Worm (Caenorhabditis elegans) whole organism, L2 larva: ENCODE results near the gene W09D6.1.

Experiments used
- C34F6.9 ChIP-seq: fragments of 150-350 bp; optimal IDR thresholded peaks from 2 replicates; lab custom pipeline; 2014; ENCODE audit warnings: missing biosample characterization, missing genetic modification characterization
- F13H6.1 ChIP-seq: sonication (generic microtip); optimal IDR thresholded peaks from 2 replicates; lab custom pipeline; 2016; ENCODE audit warnings: missing genetic modification characterization, missing compliant biosample characterization
- Y55F3AM.14 ChIP-seq: fragments of 200-800 bp; sonication (Bioruptor generic); optimal IDR thresholded peaks from 2 replicates; lab custom pipeline; 2018; ENCODE audit warnings: mild to moderate bottlenecking, missing genetic modification characterization, missing compliant biosample characterization
- ZK546.5 ChIP-seq: sonication (generic microtip); optimal IDR thresholded peaks from 2 replicates; lab custom pipeline; 2017; ENCODE audit warnings: missing biosample characterization, missing genetic modification characterization
- aly-2 ChIP-seq: fragments of 150-350 bp; optimal IDR thresholded peaks from 2 replicates; lab custom pipeline; 2014; ENCODE audit warnings: missing biosample characterization, missing genetic modification characterization
- blmp-1 ChIP-seq: sonication (generic microtip); optimal IDR thresholded peaks from 2 replicates; lab custom pipeline; 2017; ENCODE audit warnings: missing genetic modification characterization, mild to moderate bottlenecking, missing compliant biosample characterization, antibody characterized with exemption, moderate library complexity; ENCODE audit not compliant: insufficient read depth
- crh-2 ChIP-seq: sonication (generic microtip); optimal IDR thresholded peaks from 2 replicates; lab custom pipeline; 2017; ENCODE audit warnings: missing biosample characterization, missing genetic modification characterization
- egl-27 ChIP-seq: sonication (generic microtip); optimal IDR thresholded peaks from 3 replicates; lab custom pipeline; 2017; ENCODE audit warnings: missing biosample characterization, missing genetic modification reagents, missing genetic modification characterization
- elt-1 ChIP-seq: fragments of 150-350 bp; optimal IDR thresholded peaks from 2 replicates; lab custom pipeline; 2014; ENCODE audit warnings: missing biosample characterization, missing genetic modification characterization
- elt-3 ChIP-seq: sonication (generic microtip); optimal IDR thresholded peaks from 2 replicates; lab custom pipeline; 2017; ENCODE audit warnings: missing biosample characterization, missing genetic modification characterization
- fos-1 ChIP-seq: fragments of 150-350 bp; optimal IDR thresholded peaks from 2 replicates; lab custom pipeline; 2014; ENCODE audit warnings: missing biosample characterization, missing genetic modification characterization
- gmeb-1 ChIP-seq: fragments of 150-350 bp; optimal IDR thresholded peaks from 2 replicates; lab custom pipeline; 2014; ENCODE audit warnings: missing biosample characterization, missing genetic modification characterization
- lin-11 ChIP-seq: fragments of 150-350 bp; sonication (generic microtip); optimal IDR thresholded peaks from 2 replicates; lab custom pipeline; 2014; ENCODE audit warnings: missing biosample characterization, missing genetic modification characterization, inconsistent platforms, mixed read lengths
- lin-39 ChIP-seq: fragments of 150-350 bp; optimal IDR thresholded peaks from 2 replicates; lab custom pipeline; 2014; ENCODE audit warnings: missing biosample characterization, missing genetic modification reagents, missing genetic modification characterization
- lsy-2 ChIP-seq, 2 experiments: fragments of 150-350 bp in 1 of 2; sonication (generic microtip) in 1 of 2; optimal IDR thresholded peaks; 2 replicates each; lab custom pipeline; 2014 to 2017; ENCODE audit warnings: missing biosample characterization in 2 of 2, missing genetic modification characterization in 2 of 2
- mab-5 ChIP-seq: fragments of 150-350 bp; optimal IDR thresholded peaks from 2 replicates; lab custom pipeline; 2014; ENCODE audit warnings: missing biosample characterization, missing genetic modification characterization
- mbf-1 ChIP-seq: sonication (generic microtip); optimal IDR thresholded peaks from 2 replicates; lab custom pipeline; 2017; ENCODE audit warnings: missing biosample characterization, missing genetic modification characterization
- nhr-10 ChIP-seq: sonication (generic microtip); optimal IDR thresholded peaks from 2 replicates; lab custom pipeline; 2017; ENCODE audit warnings: missing biosample characterization, missing genetic modification characterization
- nhr-11 ChIP-seq: fragments of 150-350 bp; optimal IDR thresholded peaks from 2 replicates; lab custom pipeline; 2014; ENCODE audit warnings: missing biosample characterization, missing genetic modification characterization
- nhr-12 ChIP-seq: fragments of 150-350 bp; optimal IDR thresholded peaks from 2 replicates; lab custom pipeline; 2014; ENCODE audit warnings: missing biosample characterization, missing genetic modification characterization
- nhr-129 ChIP-seq: fragments of 150-350 bp; optimal IDR thresholded peaks from 2 replicates; lab custom pipeline; 2014; ENCODE audit warnings: missing biosample characterization, missing genetic modification characterization
- nhr-21 ChIP-seq: fragments of 150-350 bp; optimal IDR thresholded peaks from 2 replicates; lab custom pipeline; 2014; ENCODE audit warnings: missing biosample characterization, missing genetic modification characterization
- nhr-23 ChIP-seq: fragments of 150-350 bp; optimal IDR thresholded peaks from 2 replicates; lab custom pipeline; 2014; ENCODE audit warnings: missing biosample characterization, missing genetic modification reagents, missing genetic modification characterization
- nhr-237 ChIP-seq: fragments of 150-350 bp; optimal IDR thresholded peaks from 2 replicates; lab custom pipeline; 2014; ENCODE audit warnings: missing biosample characterization, missing genetic modification characterization
- nhr-25 ChIP-seq: fragments of 150-350 bp; sonication (generic microtip); optimal IDR thresholded peaks from 3 replicates; lab custom pipeline; 2014; ENCODE audit warnings: missing biosample characterization, missing genetic modification characterization
- nhr-77 ChIP-seq: fragments of 150-350 bp; optimal IDR thresholded peaks from 2 replicates; lab custom pipeline; 2014; ENCODE audit warnings: missing biosample characterization, missing genetic modification characterization
- peb-1 ChIP-seq: fragments of 150-350 bp; optimal IDR thresholded peaks from 2 replicates; lab custom pipeline; 2014; ENCODE audit warnings: missing biosample characterization, missing genetic modification characterization
- sem-4 ChIP-seq: fragments of 150-350 bp; optimal IDR thresholded peaks from 2 replicates; lab custom pipeline; 2014; ENCODE audit warnings: missing biosample characterization, missing genetic modification reagents, missing genetic modification characterization
- sma-3 ChIP-seq: sonication (generic microtip); optimal IDR thresholded peaks from 2 replicates; lab custom pipeline; 2016; ENCODE audit warnings: missing genetic modification reagents, missing genetic modification characterization, missing compliant biosample characterization
- sma-9 ChIP-seq, 2 experiments: fragments of 150-350 bp in 1 of 2; sonication (generic microtip) in 1 of 2; optimal IDR thresholded peaks; 2 replicates each; lab custom pipeline; 2014 to 2016; ENCODE audit warnings: missing genetic modification characterization in 2 of 2, mild to moderate bottlenecking in 1 of 2, missing biosample characterization in 1 of 2, missing compliant biosample characterization in 1 of 2, missing genetic modification reagents in 1 of 2, moderate library complexity in 1 of 2
- snpc-4 ChIP-seq: fragments of 150-350 bp; optimal IDR thresholded peaks from 2 replicates; lab custom pipeline; 2014; ENCODE audit warnings: missing biosample characterization, missing genetic modification characterization
- unc-39 ChIP-seq: fragments of 150-350 bp; optimal IDR thresholded peaks from 2 replicates; lab custom pipeline; 2014; ENCODE audit warnings: missing biosample characterization, missing genetic modification characterization
- unc-55 ChIP-seq: fragments of 150-350 bp; sonication (generic microtip); optimal IDR thresholded peaks from 3 replicates; lab custom pipeline; 2014; ENCODE audit warnings: missing biosample characterization, missing genetic modification reagents, missing genetic modification characterization
- unc-62 ChIP-seq: fragments of 150-350 bp; optimal IDR thresholded peaks from 2 replicates; lab custom pipeline; 2014; ENCODE audit warnings: missing biosample characterization, missing genetic modification reagents, missing genetic modification characterization
- zag-1 ChIP-seq: fragments of 150-350 bp; optimal IDR thresholded peaks from 2 replicates; lab custom pipeline; 2014; ENCODE audit warnings: missing biosample characterization, missing genetic modification characterization
- ztf-1 ChIP-seq: fragments of 200-800 bp; sonication (Bioruptor generic); conservative IDR thresholded peaks from 2 replicates; pipeline ENCODE4 v1.3.6; 2022; ENCODE audit warnings: missing genetic modification characterization, missing compliant biosample characterization
- ztf-4 ChIP-seq: fragments of 150-350 bp; optimal IDR thresholded peaks from 2 replicates; lab custom pipeline; 2014; ENCODE audit warnings: missing biosample characterization, missing genetic modification characterization

Gene W09D6.1

ce11 chrIII:11036640-11037039 is 32.0 kb upstream of the W09D6.1 start, which contains the start of gene spat-2:
TSS of gene spat-2 (plus strand) at chrIII:11036940.
- TF ChIP-seq nhr-77 (no peak), Y55F3AM.14 (GFP tag; lab: Kevin White, UChicago) (no peak), nhr-23 (tag; lab: Kevin White, UChicago) (no peak), nhr-25 (tag; lab: Kevin White, UChicago) (no peak), sem-4 (tag; lab: Kevin White, UChicago) (no peak)

DNA sequence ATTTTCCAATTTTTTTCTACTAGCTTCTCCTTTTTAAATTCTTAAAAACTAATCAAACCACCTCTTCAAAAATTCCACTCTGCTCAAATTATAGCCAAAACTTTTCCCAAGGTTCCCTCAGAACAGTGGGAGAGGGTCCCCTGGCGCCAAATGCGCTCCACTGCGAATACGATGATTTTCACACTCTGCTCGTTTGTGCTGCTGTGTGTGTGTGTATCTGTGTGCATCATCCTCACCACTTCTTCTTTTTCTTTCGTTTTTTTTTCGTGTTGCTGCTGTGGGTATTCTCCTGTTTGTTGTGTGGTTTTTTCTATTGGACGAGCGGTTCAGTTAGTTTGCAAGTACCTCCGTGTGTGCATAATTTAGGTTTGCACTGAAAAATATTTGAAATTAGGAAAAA is 29.4 kb upstream of the W09D6.1 start:
- TF ChIP-seq zag-1 (tag; lab: Kevin White, UChicago) (peak; percentile 23), nhr-129 (tag; lab: Kevin White, UChicago) (peak; percentile 68), ZK546.5 (tag; lab: Kevin White, UChicago) (no peak), C34F6.9 (tag; lab: Kevin White, UChicago) (peak; percentile 73), fos-1 (tag; lab: Kevin White, UChicago) (peak; percentile 5), unc-55 (GFP tag; lab: Kevin White, UChicago) (peak; percentile 91), snpc-4 (tag; lab: Kevin White, UChicago) (no peak), lsy-2 (tag; optimal IDR thresholded peaks at IDR 0.05; lab: Kevin White, UChicago) (peak in 1 of 2 experiments; percentile 63)

DNA sequence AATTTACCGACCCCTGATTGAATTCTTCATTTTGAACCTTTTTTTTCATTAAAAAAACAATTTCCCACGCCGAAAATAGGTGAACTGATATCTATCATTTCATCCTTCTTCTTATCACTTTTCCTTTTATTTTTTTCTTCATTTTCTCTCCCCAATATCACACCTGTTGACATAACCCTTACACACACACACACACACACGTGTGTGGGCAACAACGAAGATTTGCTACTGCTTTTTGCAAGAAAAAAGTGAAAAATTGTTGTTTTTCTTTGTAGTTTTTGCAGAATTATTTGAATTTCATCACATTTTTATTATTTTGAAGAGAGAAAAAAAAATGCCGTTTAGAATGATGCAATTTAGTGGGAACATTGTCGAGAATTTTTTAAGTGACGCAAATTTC is 28.0 kb upstream of the W09D6.1 start:
- TF ChIP-seq nhr-129 (tag; lab: Kevin White, UChicago) (peak; percentile 12), fos-1 (tag; lab: Kevin White, UChicago) (peak; percentile 28), lsy-2 (tag; optimal IDR thresholded peaks at IDR 0.05; lab: Kevin White, UChicago) (peak in 1 of 2 experiments; percentile 6), unc-55 (GFP tag; lab: Kevin White, UChicago) (no peak), ztf-1 (no peak), blmp-1 (tag; lab: Kevin White, UChicago) (peak; percentile 2), peb-1 (tag; lab: Kevin White, UChicago) (no peak)

- TF ChIP-seq gmeb-1: no peak
These were observed 23.5 kb upstream of the W09D6.1 start for ce11 chrIII:11045196-11045595.

DNA sequence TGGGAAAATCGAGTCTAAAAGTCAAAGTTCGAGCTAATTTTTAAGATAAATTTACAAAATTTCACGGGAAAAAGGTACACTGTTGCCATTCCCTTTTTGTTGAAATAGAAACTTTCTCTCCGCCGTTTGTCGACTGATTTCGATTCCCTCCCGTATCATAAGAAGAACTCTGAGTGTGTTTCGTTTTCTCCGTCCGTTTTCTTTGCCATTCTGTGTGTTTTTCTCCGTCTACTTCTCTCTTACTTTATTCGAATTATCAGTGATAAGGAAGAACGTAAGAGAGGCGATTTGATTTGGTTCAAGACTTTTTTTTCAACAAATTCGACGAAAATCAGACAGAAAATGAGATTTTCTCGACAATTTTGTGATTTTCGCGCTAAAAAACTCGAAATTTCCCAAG is 22.1 kb upstream of the W09D6.1 start:
- peak; percentile 20 for TF ChIP-seq blmp-1 (tag; lab: Kevin White, UChicago)
- TF ChIP-seq nhr-12 (tag; lab: Kevin White, UChicago): no peak
- no peak for TF ChIP-seq nhr-11 (tag; lab: Kevin White, UChicago)
- TF ChIP-seq crh-2 (tag; lab: Kevin White, UChicago): peak; percentile 37
- TF ChIP-seq zag-1 (tag; lab: Kevin White, UChicago): no peak
- peak; percentile 84 for TF ChIP-seq fos-1 (tag; lab: Kevin White, UChicago)
- TF ChIP-seq, all 48 proteins: peak for 3

- TF ChIP-seq lin-39 (tag; lab: Kevin White, UChicago): no peak
- TF ChIP-seq sma-9 (GFP tag; optimal IDR thresholded peaks at IDR 0.05; lab: Kevin White, UChicago): no peak
- TF ChIP-seq sma-9 (tag; optimal IDR thresholded peaks at IDR 0.05; lab: Kevin White, UChicago): no peak
- TF ChIP-seq aly-2: no peak
- TF ChIP-seq ZK546.5 (tag; lab: Kevin White, UChicago): no peak
- TF ChIP-seq unc-39 (tag; lab: Kevin White, UChicago): no peak
- TF ChIP-seq elt-3 (tag; lab: Kevin White, UChicago): no peak
- TF ChIP-seq F13H6.1 (tag; lab: Kevin White, UChicago): peak; percentile 21
- no peak for TF ChIP-seq mbf-1
- peak; percentile 4 for TF ChIP-seq unc-55 (GFP tag; lab: Kevin White, UChicago)
- no peak for TF ChIP-seq C34F6.9 (tag; lab: Kevin White, UChicago)
- no peak for TF ChIP-seq nhr-25 (tag; lab: Kevin White, UChicago)
- no peak for TF ChIP-seq nhr-237 (tag; lab: Kevin White, UChicago)
- no peak for TF ChIP-seq lsy-2 (tag; optimal IDR thresholded peaks at IDR 0.05; lab: Kevin White, UChicago)
- TF ChIP-seq crh-2 (tag; lab: Kevin White, UChicago): peak; percentile 7
- no peak for TF ChIP-seq ztf-1
- TF ChIP-seq nhr-77: no peak
- no peak for TF ChIP-seq Y55F3AM.14 (GFP tag; lab: Kevin White, UChicago)
- TF ChIP-seq nhr-129 (tag; lab: Kevin White, UChicago): peak; percentile 20
- TF ChIP-seq elt-1 (tag; lab: Kevin White, UChicago): no peak
- no peak for TF ChIP-seq nhr-12 (tag; lab: Kevin White, UChicago)
- TF ChIP-seq ztf-4 (tag; lab: Kevin White, UChicago): no peak
- no peak for TF ChIP-seq egl-27
- TF ChIP-seq nhr-10 (tag; lab: Kevin White, UChicago): no peak
- TF ChIP-seq blmp-1 (tag; lab: Kevin White, UChicago): no peak
- TF ChIP-seq sma-3 (GFP tag; lab: Kevin White, UChicago): peak; percentile 58
- TF ChIP-seq lin-11 (tag; lab: Kevin White, UChicago): no peak
- no peak for TF ChIP-seq mab-5 (tag; lab: Kevin White, UChicago)
- TF ChIP-seq peb-1 (tag; lab: Kevin White, UChicago): no peak
- no peak for TF ChIP-seq unc-62 (GFP tag; lab: Kevin White, UChicago)
- TF ChIP-seq nhr-21 (tag; lab: Kevin White, UChicago): no peak
- TF ChIP-seq fos-1 (tag; lab: Kevin White, UChicago): peak; percentile 93
These were observed 18.0 kb upstream of the W09D6.1 start for ce11 chrIII:11050658-11051118.
